Fruit fly (Drosophila melanogaster) whole organism, embryonic: Measurements from ENCODE around the gene TBC1d7.

Experiments used
- BEAF-32 ChIP-seq: fragments of 200-800 bp; sonication (Bioruptor generic); optimal IDR thresholded peaks from 3 replicates; lab custom pipeline; 2017; ENCODE audit warnings: missing biosample characterization, missing genetic modification characterization, mild to moderate bottlenecking, moderate library complexity, missing genetic modification reagents
- CG10267 ChIP-seq: fragments of 200-800 bp; sonication (Bioruptor generic); optimal IDR thresholded peaks from 2 replicates; lab custom pipeline; 2018; ENCODE audit warnings: missing biosample characterization, mild to moderate bottlenecking, missing genetic modification characterization, moderate library complexity
- CG10431 ChIP-seq: fragments of 200-800 bp; sonication (Bioruptor generic); optimal IDR thresholded peaks from 3 replicates; lab custom pipeline; 2018; ENCODE audit warnings: missing biosample characterization, mild to moderate bottlenecking, missing genetic modification characterization
- CG12299 ChIP-seq: fragments of 200-800 bp; sonication (Bioruptor generic); optimal IDR thresholded peaks from 2 replicates; lab custom pipeline; 2018; ENCODE audit warnings: missing biosample characterization, mild to moderate bottlenecking, missing genetic modification characterization
- CG13287 ChIP-seq: fragments of 200-800 bp; sonication (Bioruptor generic); IDR thresholded peaks from 2 replicates; pipeline ENCODE4 v1.3.6; 2022; ENCODE audit warnings: missing biosample characterization, missing genetic modification characterization; ENCODE audit not compliant: partially characterized antibody
- CG17186 ChIP-seq: fragments of 200-800 bp; sonication (Bioruptor generic); optimal IDR thresholded peaks from 3 replicates; lab custom pipeline; 2017; ENCODE audit warnings: missing biosample characterization, missing genetic modification reagents, missing genetic modification characterization
- CG17385 ChIP-seq: fragments of 200-800 bp; sonication (Bioruptor generic); optimal IDR thresholded peaks from 3 replicates; lab custom pipeline; 2018; ENCODE audit warnings: missing biosample characterization, mild to moderate bottlenecking, missing genetic modification characterization
- CG17802 ChIP-seq: fragments of 200-800 bp; sonication (Bioruptor generic); optimal IDR thresholded peaks from 2 replicates; lab custom pipeline; 2018; ENCODE audit warnings: missing biosample characterization, mild to moderate bottlenecking, missing genetic modification characterization, moderate library complexity
- CG2116 ChIP-seq: fragments of 200-800 bp; sonication (Bioruptor generic); optimal IDR thresholded peaks from 3 replicates; lab custom pipeline; 2018; ENCODE audit warnings: missing biosample characterization, mild to moderate bottlenecking, missing genetic modification characterization
- CG34224 ChIP-seq: fragments of 200-800 bp; sonication (Bioruptor generic); IDR thresholded peaks from 3 replicates; pipeline ENCODE4 v1.3.6; 2022; ENCODE audit warnings: missing biosample characterization, missing genetic modification characterization; ENCODE audit not compliant: partially characterized antibody
- CG3838 ChIP-seq: fragments of 200-800 bp; sonication (Bioruptor generic); optimal IDR thresholded peaks from 3 replicates; lab custom pipeline; 2016; ENCODE audit warnings: missing biosample characterization, missing genetic modification characterization
- CG3847 ChIP-seq: fragments of 200-800 bp; sonication (Bioruptor generic); IDR thresholded peaks from 2 replicates; pipeline ENCODE4 v1.3.6; 2022; ENCODE audit warnings: missing biosample characterization, missing genetic modification characterization
- CG4617 ChIP-seq: fragments of 200-800 bp; sonication (Bioruptor generic); optimal IDR thresholded peaks from 3 replicates; lab custom pipeline; 2016; ENCODE audit warnings: missing biosample characterization, missing genetic modification characterization, borderline replicate concordance
- CG4707 ChIP-seq: fragments of 200-800 bp; sonication (Bioruptor generic); optimal IDR thresholded peaks from 2 replicates; lab custom pipeline; 2018; ENCODE audit warnings: missing biosample characterization, mild to moderate bottlenecking, missing genetic modification characterization, moderate library complexity
- CG7271 ChIP-seq: fragments of 200-800 bp; sonication (Bioruptor generic); optimal IDR thresholded peaks from 2 replicates; lab custom pipeline; 2018; ENCODE audit warnings: missing biosample characterization, mild to moderate bottlenecking, missing genetic modification characterization, moderate library complexity
- CG7372 ChIP-seq: fragments of 200-800 bp; sonication (Bioruptor generic); IDR thresholded peaks from 2 replicates; pipeline ENCODE4 v1.3.6; 2022; ENCODE audit warnings: missing biosample characterization, missing genetic modification characterization
- CG7963 ChIP-seq: fragments of 200-800 bp; sonication (Bioruptor generic); IDR thresholded peaks from 3 replicates; pipeline ENCODE4 v1.3.6; 2022; ENCODE audit warnings: missing biosample characterization, missing genetic modification characterization; ENCODE audit not compliant: partially characterized antibody
- CG9215 ChIP-seq: fragments of 200-800 bp; sonication (Bioruptor generic); IDR thresholded peaks from 2 replicates; pipeline ENCODE4 v1.3.6; 2022; ENCODE audit warnings: missing biosample characterization, missing genetic modification characterization
- CG9932 ChIP-seq: fragments of 200-800 bp; sonication (Bioruptor generic); IDR thresholded peaks from 2 replicates; pipeline ENCODE4 v1.3.6; 2022; ENCODE audit warnings: missing biosample characterization, missing genetic modification characterization
- CHES-1-like ChIP-seq: fragments of 200-800 bp; sonication (Bioruptor generic); optimal IDR thresholded peaks from 2 replicates; lab custom pipeline; 2016; ENCODE audit warnings: missing biosample characterization, missing genetic modification characterization
- CTCF ChIP-seq: fragments of 200-800 bp; sonication (Bioruptor generic); optimal IDR thresholded peaks from 2 replicates; lab custom pipeline; 2017; ENCODE audit warnings: missing biosample characterization, mild to moderate bottlenecking, missing genetic modification characterization, moderate library complexity
- Camta ChIP-seq: fragments of 200-800 bp; sonication (Bioruptor generic); optimal IDR thresholded peaks from 2 replicates; lab custom pipeline; 2016; ENCODE audit warnings: missing biosample characterization, missing genetic modification characterization
- Dp ChIP-seq: fragments of 200-800 bp; sonication (Bioruptor generic); optimal IDR thresholded peaks from 2 replicates; lab custom pipeline; 2018; ENCODE audit warnings: missing biosample characterization, mild to moderate bottlenecking, missing genetic modification characterization, moderate library complexity
- Dref ChIP-seq: fragments of 200-800 bp; sonication (Bioruptor generic); IDR thresholded peaks from 2 replicates; pipeline ENCODE4 v1.3.6; 2022; ENCODE audit warnings: missing biosample characterization, missing genetic modification characterization
- MBD-R2 ChIP-seq: fragments of 200-800 bp; sonication (Bioruptor generic); IDR thresholded peaks from 2 replicates; pipeline ENCODE4 v1.3.6; 2022; ENCODE audit warnings: missing biosample characterization, missing genetic modification characterization
- MTF-1 ChIP-seq: fragments of 200-800 bp; sonication (Bioruptor generic); optimal IDR thresholded peaks from 2 replicates; lab custom pipeline; 2018; ENCODE audit warnings: missing biosample characterization, mild to moderate bottlenecking, missing genetic modification characterization, borderline replicate concordance
- NfI ChIP-seq: fragments of 200-800 bp; sonication (Bioruptor generic); optimal IDR thresholded peaks from 3 replicates; lab custom pipeline; 2018; ENCODE audit warnings: missing biosample characterization, mild to moderate bottlenecking, missing genetic modification characterization, moderate library complexity
- Sry-δ ChIP-seq: fragments of 200-800 bp; sonication (Bioruptor generic); optimal IDR thresholded peaks from 2 replicates; lab custom pipeline; 2016; ENCODE audit warnings: missing biosample characterization, missing genetic modification characterization
- YL-1 ChIP-seq: fragments of 200-800 bp; sonication (Bioruptor generic); optimal IDR thresholded peaks from 3 replicates; lab custom pipeline; 2017; ENCODE audit warnings: missing biosample characterization, mild to moderate bottlenecking, missing genetic modification characterization
- chinmo ChIP-seq: fragments of 200-800 bp; sonication (Bioruptor generic); IDR thresholded peaks from 4 replicates; pipeline ENCODE4 v1.3.6; 2022; ENCODE audit warnings: missing biosample characterization, missing genetic modification characterization; ENCODE audit not compliant: partially characterized antibody
- emc ChIP-seq: fragments of 200-800 bp; sonication (Bioruptor generic); optimal IDR thresholded peaks from 2 replicates; lab custom pipeline; 2016; ENCODE audit warnings: missing biosample characterization, missing genetic modification characterization
- gcm2 ChIP-seq: fragments of 200-800 bp; sonication (Bioruptor generic); optimal IDR thresholded peaks from 2 replicates; lab custom pipeline; 2016; ENCODE audit warnings: missing biosample characterization, missing genetic modification characterization
- gfzf ChIP-seq: fragments of 200-800 bp; sonication (Bioruptor generic); optimal IDR thresholded peaks from 2 replicates; lab custom pipeline; 2016; ENCODE audit warnings: missing biosample characterization, mild to moderate bottlenecking, missing genetic modification characterization, moderate library complexity
- hbn ChIP-seq: fragments of 200-800 bp; sonication (Bioruptor generic); IDR thresholded peaks from 2 replicates; pipeline ENCODE4 v1.3.6; 2022; ENCODE audit warnings: missing biosample characterization, missing genetic modification characterization; ENCODE audit not compliant: partially characterized antibody
- her ChIP-seq: fragments of 200-800 bp; sonication (Bioruptor generic); optimal IDR thresholded peaks from 2 replicates; lab custom pipeline; 2016; ENCODE audit warnings: missing biosample characterization, missing genetic modification characterization
- lab ChIP-seq: fragments of 200-800 bp; sonication (Bioruptor generic); optimal IDR thresholded peaks from 3 replicates; lab custom pipeline; 2017; ENCODE audit warnings: missing biosample characterization, missing genetic modification characterization, mild to moderate bottlenecking, moderate library complexity, missing genetic modification reagents
- lbe ChIP-seq: fragments of 200-800 bp; sonication (Bioruptor generic); optimal IDR thresholded peaks from 2 replicates; lab custom pipeline; 2016; ENCODE audit warnings: missing biosample characterization, mild to moderate bottlenecking, missing genetic modification characterization
- odd ChIP-seq: fragments of 200-800 bp; sonication (Bioruptor generic); optimal IDR thresholded peaks from 2 replicates; lab custom pipeline; 2017; ENCODE audit warnings: missing biosample characterization, mild to moderate bottlenecking, missing genetic modification characterization
- pzg ChIP-seq: fragments of 200-800 bp; sonication (Bioruptor generic); optimal IDR thresholded peaks from 3 replicates; lab custom pipeline; 2018; ENCODE audit warnings: missing biosample characterization, mild to moderate bottlenecking, missing genetic modification characterization, moderate library complexity
- rib ChIP-seq: fragments of 200-800 bp; sonication (Bioruptor generic); IDR thresholded peaks from 2 replicates; pipeline ENCODE4 v1.3.6; 2022; ENCODE audit warnings: missing biosample characterization, missing genetic modification characterization
- scrt ChIP-seq: fragments of 200-800 bp; sonication (Bioruptor generic); optimal IDR thresholded peaks from 2 replicates; lab custom pipeline; 2018; ENCODE audit warnings: missing biosample characterization, mild to moderate bottlenecking, missing genetic modification characterization, moderate library complexity
- sens ChIP-seq: fragments of 200-800 bp; sonication (Bioruptor generic); peaks from one replicate; lab custom pipeline; 2016; ENCODE audit warnings: missing biosample characterization, missing genetic modification characterization
- stwl ChIP-seq: fragments of 200-800 bp; sonication (Bioruptor generic); optimal IDR thresholded peaks from 3 replicates; lab custom pipeline; 2018; ENCODE audit warnings: missing biosample characterization, mild to moderate bottlenecking, missing genetic modification characterization, moderate library complexity
- tin ChIP-seq: fragments of 200-800 bp; sonication (Bioruptor generic); optimal IDR thresholded peaks from 3 replicates; lab custom pipeline; 2016; ENCODE audit warnings: missing biosample characterization, missing genetic modification characterization
- tll ChIP-seq, 2 experiments: fragments of 200-800 bp in 1 of 2; fragments of >200 bp in 1 of 2; sonication (Bioruptor generic) in 1 of 2; optimal IDR thresholded peaks; 2 replicates each; lab custom pipeline; 2017 to 2019; ENCODE audit warnings: missing biosample characterization in 2 of 2, missing genetic modification characterization in 2 of 2, mild to moderate bottlenecking in 1 of 2, moderate library complexity in 1 of 2
- trem ChIP-seq: fragments of 200-800 bp; optimal IDR thresholded peaks from 3 replicates; lab custom pipeline; 2019; ENCODE audit warnings: missing biosample characterization, mild to moderate bottlenecking, missing genetic modification characterization, moderate library complexity
- unpg ChIP-seq: fragments of 200-800 bp; sonication (Bioruptor generic); optimal IDR thresholded peaks from 3 replicates; lab custom pipeline; 2018; ENCODE audit warnings: missing biosample characterization, mild to moderate bottlenecking, missing genetic modification characterization, moderate library complexity
- wek ChIP-seq: fragments of 200-800 bp; sonication (Bioruptor generic); optimal IDR thresholded peaks from 3 replicates; lab custom pipeline; 2018; ENCODE audit warnings: missing biosample characterization, mild to moderate bottlenecking, missing genetic modification characterization, moderate library complexity

Gene TBC1d7

DNA sequence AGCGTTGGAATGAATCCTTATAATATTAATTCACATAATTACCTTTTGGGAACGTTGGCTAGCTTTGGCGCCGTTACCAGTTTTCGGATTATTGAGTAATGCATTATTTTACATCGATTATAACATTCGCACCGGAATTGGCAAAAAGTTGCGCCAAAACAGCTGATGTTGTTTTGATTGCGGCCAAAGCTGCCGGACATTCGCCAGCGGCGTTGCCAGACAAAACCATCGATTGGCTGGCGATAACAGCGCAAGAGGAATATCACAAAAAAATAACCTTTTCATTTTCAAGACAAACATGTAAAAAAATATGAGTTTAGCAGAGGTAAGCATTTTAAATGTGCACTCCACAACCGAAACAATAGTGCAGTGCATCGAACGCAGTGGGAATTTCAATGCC is 31.4 kb upstream of the TBC1d7 start, which contains the start of the genes GatB and Tsc1 (continued):
- TF ChIP-seq Dref (GFP tag; lab: Robert Waterston, UW) = peak; percentile 61
- peak; percentile 65 for TF ChIP-seq Dp
- no peak for TF ChIP-seq odd (GFP tag; lab: Kevin White, UChicago)

DNA sequence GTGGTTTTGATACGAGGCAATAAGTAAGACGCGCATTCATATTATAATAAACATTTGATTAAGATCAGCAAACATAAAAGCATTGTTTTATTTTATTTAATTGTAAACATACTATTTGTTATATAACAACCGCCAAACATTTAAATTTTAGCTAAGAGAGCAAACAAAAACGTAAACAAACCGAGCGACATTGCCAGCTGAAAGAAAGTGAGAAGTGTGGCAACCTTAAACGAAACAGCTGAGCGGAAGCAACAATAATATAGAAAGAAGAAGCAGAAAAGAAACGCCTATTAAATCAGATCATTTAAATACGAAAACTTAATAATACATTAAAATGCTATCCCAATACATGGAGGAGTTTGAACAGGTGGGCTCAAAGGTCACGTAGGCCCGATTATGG is 26.9 kb upstream of the TBC1d7 start, which contains the start of gene Sec10:
Gene Sec10, plus strand, starts transcription at position 252 of the 400 bp plus-strand sequence.
- TF ChIP-seq rib (GFP tag; lab: Robert Waterston, UW) (0 out of 2 replicates have a peak, but pooled peaks have one; percentile 21), BEAF-32 (peak; percentile 32), CG17186 (peak; percentile 59), Camta (GFP tag; lab: Kevin White, UChicago) (no peak), CG9215 (GFP tag; lab: Robert Waterston, UW) (peak; percentile 94), CHES-1-like (GFP tag; lab: Kevin White, UChicago) (peak; percentile 22), pzg (peak; percentile 65), stwl (tag; lab: Kevin White, UChicago) (peak; percentile 73), MTF-1 (GFP tag; lab: Kevin White, UChicago) (peak; percentile 9), tin (GFP tag; lab: Kevin White, UChicago) (no peak), CG7963 (0 out of 3 replicates have a peak, but pooled peaks have one; percentile 4), CG7372 (GFP tag; lab: Robert Waterston, UW) (no peak), lbe (GFP tag; lab: Kevin White, UChicago) (peak; percentile 55), CG4617 (GFP tag; lab: Kevin White, UChicago) (peak; percentile 43), Sry-δ (peak; percentile 14), tll (GFP tag; optimal IDR thresholded peaks at IDR 0.05; lab: Kevin White, UChicago) (no peak), CG10267 (tag; lab: Kevin White, UChicago) (peak; percentile 47), Dref (GFP tag; lab: Robert Waterston, UW) (peak; percentile 41), emc (GFP tag; lab: Kevin White, UChicago) (no peak), CG17385 (peak; percentile 97), gfzf (peak; percentile 9), gcm2 (GFP tag; lab: Kevin White, UChicago) (no peak), wek (GFP tag; lab: Kevin White, UChicago) (peak; percentile 62), CG34224 (GFP tag; lab: Robert Waterston, UW) (0 out of 3 replicates have a peak, but pooled peaks have one; percentile 25), MBD-R2 (GFP tag; lab: Robert Waterston, UW) (peak; percentile 96), lab (GFP tag; lab: Kevin White, UChicago) (no peak), her (no peak), NfI (no peak), CG17802 (tag; lab: Kevin White, UChicago) (no peak), chinmo (GFP tag; lab: Robert Waterston, UW) (no peak), scrt (GFP tag; lab: Kevin White, UChicago) (peak; percentile 85), CTCF (peak; percentile 32), unpg (GFP tag; lab: Kevin White, UChicago) (no peak), sens (peak; percentile 86), YL-1 (GFP tag; lab: Kevin White, UChicago) (peak; percentile 83), CG13287 (GFP tag; lab: Robert Waterston, UW) (peak; percentile 56), hbn (GFP tag; lab: Robert Waterston, UW) (peak; percentile 13; the same call in 1 of the 2 replicates), CG7271 (peak; percentile 11), CG4707 (GFP tag; lab: Kevin White, UChicago) (peak; percentile 12), CG3838 (GFP tag; lab: Kevin White, UChicago) (peak; percentile 99), CG2116 (GFP tag; lab: Kevin White, UChicago) (peak; percentile 36), CG12299 (no peak), trem (peak; percentile 81), CG3847 (peak; percentile 46; the same call in 1 of the 2 replicates), CG10431 (GFP tag; lab: Kevin White, UChicago) (peak; percentile 15), CG9932 (GFP tag; lab: Robert Waterston, UW) (no peak)
